Fruit fly (Drosophila melanogaster) whole organism, embryonic: Measurements from ENCODE around the gene Usp30.
A peak's percentile ranks its signal among the peaks of the same experiment; 100 is the strongest.

ENCODE experiments used
- CG12391 ChIP-seq: fragments of 200-800 bp; sonication (Bioruptor generic); optimal IDR thresholded peaks from 3 replicates; lab custom pipeline; 2018; ENCODE audit warnings: missing biosample characterization, mild to moderate bottlenecking, missing genetic modification characterization, moderate library complexity
- CG12659 ChIP-seq: fragments of 200-800 bp; sonication (Bioruptor generic); optimal IDR thresholded peaks from 3 replicates; lab custom pipeline; 2017; ENCODE audit warnings: mild to moderate bottlenecking, missing biosample characterization, missing genetic modification reagents, missing genetic modification characterization
- CG14441 ChIP-seq: fragments of 200-800 bp; sonication (Bioruptor generic); IDR thresholded peaks from 2 replicates; pipeline ENCODE4 v1.3.6; 2022; ENCODE audit warnings: missing biosample characterization, missing genetic modification characterization
- CG17912 ChIP-seq: fragments of 200-800 bp; sonication (Bioruptor generic); optimal IDR thresholded peaks from 2 replicates; lab custom pipeline; 2018; ENCODE audit warnings: missing biosample characterization, mild to moderate bottlenecking, missing genetic modification characterization
- CG18599 ChIP-seq: fragments of 200-800 bp; sonication (Bioruptor generic); optimal IDR thresholded peaks from 3 replicates; lab custom pipeline; 2017; ENCODE audit warnings: missing biosample characterization, missing genetic modification characterization, mild to moderate bottlenecking, moderate library complexity, missing genetic modification reagents
- CG18619 ChIP-seq: fragments of 200-800 bp; sonication (Bioruptor generic); optimal IDR thresholded peaks from 3 replicates; lab custom pipeline; 2017; ENCODE audit warnings: missing biosample characterization, mild to moderate bottlenecking, missing genetic modification characterization
- CG18764 ChIP-seq: fragments of 200-800 bp; sonication (Bioruptor generic); optimal IDR thresholded peaks from 3 replicates; lab custom pipeline; 2016; ENCODE audit warnings: missing biosample characterization, missing genetic modification characterization
- CG3065 ChIP-seq: fragments of 200-800 bp; sonication (Bioruptor generic); optimal IDR thresholded peaks from 2 replicates; lab custom pipeline; 2016; ENCODE audit warnings: missing biosample characterization, missing genetic modification characterization
- CG3726 ChIP-seq: fragments of 200-800 bp; sonication (Bioruptor generic); IDR thresholded peaks from 3 replicates; pipeline ENCODE4, ENCODE4 v1.3.6; 2022; ENCODE audit warnings: missing biosample characterization, missing genetic modification characterization
- CG7786 ChIP-seq: fragments of 200-800 bp; sonication (Bioruptor generic); optimal IDR thresholded peaks from 2 replicates; lab custom pipeline; 2016; ENCODE audit warnings: missing biosample characterization, missing genetic modification characterization
- CG8290 ChIP-seq, 3 experiments: fragments of 200-800 bp; sonication (Bioruptor generic); optimal IDR thresholded peaks; 2 replicates each; lab custom pipeline; 2016 to 2019; ENCODE audit warnings: missing biosample characterization in 3 of 3, missing genetic modification characterization in 3 of 3, mild to moderate bottlenecking in 2 of 3, moderate library complexity in 1 of 3
- CG9817 ChIP-seq: fragments of 200-800 bp; sonication (Bioruptor generic); optimal IDR thresholded peaks from 2 replicates; lab custom pipeline; 2018; ENCODE audit warnings: missing biosample characterization, mild to moderate bottlenecking, missing genetic modification characterization, moderate library complexity
- Deaf1 ChIP-seq: fragments of 200-800 bp; optimal IDR thresholded peaks from 3 replicates; lab custom pipeline; 2019; ENCODE audit warnings: missing biosample characterization, mild to moderate bottlenecking, missing genetic modification characterization, moderate library complexity
- Drgx ChIP-seq: fragments of 200-800 bp; sonication (Bioruptor generic); IDR thresholded peaks from 2 replicates; pipeline ENCODE4 v1.3.6; 2022; ENCODE audit warnings: missing biosample characterization, missing genetic modification characterization
- Gsc ChIP-seq: fragments of 200-800 bp; sonication (Bioruptor generic); IDR thresholded peaks from 2 replicates; pipeline ENCODE4 v1.3.6; 2022; ENCODE audit warnings: missing biosample characterization, missing genetic modification characterization
- Gug ChIP-seq: fragments of 200-800 bp; sonication (Bioruptor generic); IDR thresholded peaks from 4 replicates; pipeline ENCODE4 v1.3.6; 2022; ENCODE audit warnings: missing biosample characterization, missing genetic modification characterization
- Med ChIP-seq: fragments of 200-800 bp; sonication (Bioruptor generic); peaks from one replicate; lab custom pipeline; 2016; ENCODE audit warnings: missing biosample characterization, missing genetic modification characterization, mild to moderate bottlenecking, inconsistent platforms, moderate library complexity
- Nf-YC ChIP-seq: fragments of 200-800 bp; optimal IDR thresholded peaks from 3 replicates; lab custom pipeline; 2019; ENCODE audit warnings: missing biosample characterization, mild to moderate bottlenecking, missing genetic modification characterization, moderate library complexity
- Oli ChIP-seq: fragments of 200-800 bp; sonication (Bioruptor generic); optimal IDR thresholded peaks from 2 replicates; lab custom pipeline; 2018; ENCODE audit warnings: missing biosample characterization, mild to moderate bottlenecking, missing genetic modification characterization, moderate library complexity
- PHDP ChIP-seq: fragments of 200-800 bp; sonication (Bioruptor generic); optimal IDR thresholded peaks from 3 replicates; lab custom pipeline; 2018; ENCODE audit warnings: missing biosample characterization, mild to moderate bottlenecking, missing genetic modification characterization, moderate library complexity
- Scr ChIP-seq: fragments of 200-800 bp; sonication (Bioruptor generic); IDR thresholded peaks from 2 replicates; pipeline ENCODE4 v1.3.6; 2022; ENCODE audit warnings: missing biosample characterization, missing genetic modification characterization; ENCODE audit not compliant: partially characterized antibody
- Sry-β ChIP-seq: fragments of 200-800 bp; sonication (Bioruptor generic); optimal IDR thresholded peaks from 2 replicates; lab custom pipeline; 2018; ENCODE audit warnings: missing biosample characterization, mild to moderate bottlenecking, missing genetic modification characterization, moderate library complexity
- Trl ChIP-seq, 3 experiments: fragments of >200 bp in 2 of 3; fragments of 200-800 bp in 1 of 3; sonication (Bioruptor generic) in 1 of 3; optimal IDR thresholded peaks; 2 replicates in 1 of 3; 3 replicates in 2 of 3; lab custom pipeline; 2016 to 2017; ENCODE audit warnings: missing biosample characterization in 1 of 3, missing genetic modification characterization in 1 of 3
- Xrp1 ChIP-seq: fragments of 200-800 bp; sonication (Bioruptor generic); IDR thresholded peaks from 2 replicates; pipeline ENCODE4 v1.3.6; 2022; ENCODE audit warnings: missing biosample characterization, missing genetic modification characterization
- abd-A ChIP-seq: fragments of 200-800 bp; sonication (Bioruptor generic); optimal IDR thresholded peaks from 3 replicates; lab custom pipeline; 2019; ENCODE audit warnings: missing biosample characterization, mild to moderate bottlenecking, missing genetic modification characterization, moderate library complexity
- ara ChIP-seq: fragments of 200-800 bp; sonication (Bioruptor generic); IDR thresholded peaks from 2 replicates; pipeline ENCODE4 v1.3.6; 2022; ENCODE audit warnings: missing biosample characterization, missing genetic modification characterization
- corto ChIP-seq: fragments of 200-800 bp; sonication (Bioruptor generic); optimal IDR thresholded peaks from 2 replicates; lab custom pipeline; 2016; ENCODE audit warnings: missing biosample characterization, mild to moderate bottlenecking, missing genetic modification characterization, moderate library complexity
- dati ChIP-seq: fragments of 200-800 bp; sonication (Bioruptor generic); IDR thresholded peaks from 2 replicates; pipeline ENCODE4 v1.3.6; 2022; ENCODE audit warnings: missing biosample characterization, missing genetic modification characterization
- eve ChIP-seq, 2 experiments: fragments of >200 bp; optimal IDR thresholded peaks; 2 replicates each; lab custom pipeline; 2017; ENCODE audit warnings: missing biosample characterization in 2 of 2, missing genetic modification characterization in 2 of 2
- grn ChIP-seq: fragments of 200-800 bp; sonication (Bioruptor generic); optimal IDR thresholded peaks from 3 replicates; lab custom pipeline; 2017; ENCODE audit warnings: missing biosample characterization, missing genetic modification characterization
- ind ChIP-seq: fragments of 200-800 bp; sonication (Bioruptor generic); optimal IDR thresholded peaks from 3 replicates; lab custom pipeline; 2016; ENCODE audit warnings: missing biosample characterization, missing genetic modification characterization
- jumu ChIP-seq: fragments of 200-800 bp; sonication (Bioruptor generic); optimal IDR thresholded peaks from 3 replicates; lab custom pipeline; 2016; ENCODE audit warnings: missing biosample characterization, missing genetic modification characterization
- ken ChIP-seq: fragments of 200-800 bp; sonication (Bioruptor generic); IDR thresholded peaks from 3 replicates; pipeline ENCODE4 v1.3.6; 2022; ENCODE audit warnings: missing biosample characterization, missing genetic modification characterization
- lbe ChIP-seq: fragments of 200-800 bp; sonication (Bioruptor generic); optimal IDR thresholded peaks from 2 replicates; lab custom pipeline; 2016; ENCODE audit warnings: missing biosample characterization, mild to moderate bottlenecking, missing genetic modification characterization
- nmo ChIP-seq: fragments of 200-800 bp; sonication (Bioruptor generic); optimal IDR thresholded peaks from 2 replicates; lab custom pipeline; 2018; ENCODE audit warnings: missing biosample characterization, mild to moderate bottlenecking, missing genetic modification characterization, moderate library complexity
- phol ChIP-seq: fragments of 200-800 bp; sonication (Bioruptor generic); optimal IDR thresholded peaks from 3 replicates; lab custom pipeline; 2018; ENCODE audit warnings: missing biosample characterization, mild to moderate bottlenecking, missing genetic modification characterization, moderate library complexity
- rib ChIP-seq: fragments of 200-800 bp; sonication (Bioruptor generic); IDR thresholded peaks from 2 replicates; pipeline ENCODE4 v1.3.6; 2022; ENCODE audit warnings: missing biosample characterization, missing genetic modification characterization
- row ChIP-seq: fragments of 200-800 bp; sonication (Bioruptor generic); IDR thresholded peaks from 3 replicates; pipeline ENCODE4 v1.3.6; 2022; ENCODE audit warnings: missing biosample characterization, missing genetic modification characterization
- sisA ChIP-seq: fragments of 200-800 bp; sonication (Bioruptor generic); IDR thresholded peaks from 2 replicates; pipeline ENCODE4 v1.3.6; 2022; ENCODE audit warnings: missing biosample characterization, missing genetic modification characterization
- sna ChIP-seq: fragments of 200-800 bp; sonication (Bioruptor generic); IDR thresholded peaks from 2 replicates; pipeline ENCODE4 v1.3.6; 2022; ENCODE audit warnings: missing biosample characterization, missing genetic modification characterization; ENCODE audit not compliant: partially characterized antibody
- so ChIP-seq: fragments of 200-800 bp; sonication (Bioruptor generic); IDR thresholded peaks from 3 replicates; pipeline ENCODE4 v1.3.6; 2022; ENCODE audit warnings: missing biosample characterization, missing genetic modification characterization
- tin ChIP-seq: fragments of 200-800 bp; sonication (Bioruptor generic); optimal IDR thresholded peaks from 3 replicates; lab custom pipeline; 2016; ENCODE audit warnings: missing biosample characterization, missing genetic modification characterization
- unc-4 ChIP-seq: fragments of 200-800 bp; sonication (Bioruptor generic); IDR thresholded peaks from 2 replicates; pipeline ENCODE4 v1.3.6; 2022; ENCODE audit warnings: missing biosample characterization, missing genetic modification characterization; ENCODE audit not compliant: partially characterized antibody

The Usp30 gene

DNA sequence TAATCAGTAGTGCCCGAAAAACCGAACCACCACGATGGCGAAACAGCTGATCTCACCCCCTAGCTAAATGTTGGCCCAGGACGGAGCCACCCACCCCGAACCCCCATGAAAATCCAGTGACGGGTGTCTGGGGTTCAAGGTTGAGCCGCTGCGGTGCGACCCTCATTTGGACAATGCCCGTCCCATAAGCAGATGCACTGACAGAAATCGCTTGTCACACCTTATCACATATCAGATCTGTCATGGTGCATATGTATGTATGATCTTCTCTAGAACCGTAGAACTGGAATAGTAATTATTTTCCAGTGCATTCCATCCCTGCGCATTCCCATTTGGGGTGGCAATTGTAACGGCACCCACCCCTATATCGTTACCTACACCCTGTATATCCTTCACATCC is 9.3 kb upstream of the Usp30 start (continued):
- TF ChIP-seq so (GFP tag; lab: Robert Waterston, UW), result peak; percentile 44; the same call in 1 of the 3 replicates
- TF ChIP-seq ken (GFP tag; lab: Robert Waterston, UW), result 0 out of 3 replicates have a peak, but pooled peaks have one; percentile 48

DNA sequence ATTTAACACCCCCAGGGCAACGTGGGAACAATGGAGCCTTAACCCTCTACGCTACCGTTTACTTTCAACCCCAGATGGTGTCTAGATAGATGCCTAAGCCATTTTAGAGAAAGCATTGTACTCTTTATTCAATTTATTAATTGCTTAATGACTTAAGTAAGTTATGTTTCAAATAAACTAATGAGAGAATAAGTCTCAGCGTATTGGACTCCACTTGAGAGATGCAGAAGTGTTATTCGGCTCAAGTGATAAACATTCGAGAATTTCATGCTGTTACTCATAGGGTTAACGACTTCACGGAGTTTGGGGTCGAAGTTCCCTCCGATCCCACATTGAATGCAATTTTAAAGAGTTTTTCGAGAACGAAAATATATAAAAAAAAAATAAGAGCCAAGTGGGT is 8.7 kb upstream of the Usp30 start:
- TF ChIP-seq Sry-β (GFP tag; lab: Kevin White, UChicago), result no peak
- TF ChIP-seq Drgx (GFP tag; lab: Robert Waterston, UW), result 0 out of 2 replicates have a peak, but pooled peaks have one; percentile 10
- peak in 1 of 2 experiments; percentile 7 for TF ChIP-seq eve (GFP tag; optimal IDR thresholded peaks at IDR 0.05; lab: Kevin White, UChicago)
- no peak for TF ChIP-seq Scr (GFP tag; lab: Robert Waterston, UW)

DNA sequence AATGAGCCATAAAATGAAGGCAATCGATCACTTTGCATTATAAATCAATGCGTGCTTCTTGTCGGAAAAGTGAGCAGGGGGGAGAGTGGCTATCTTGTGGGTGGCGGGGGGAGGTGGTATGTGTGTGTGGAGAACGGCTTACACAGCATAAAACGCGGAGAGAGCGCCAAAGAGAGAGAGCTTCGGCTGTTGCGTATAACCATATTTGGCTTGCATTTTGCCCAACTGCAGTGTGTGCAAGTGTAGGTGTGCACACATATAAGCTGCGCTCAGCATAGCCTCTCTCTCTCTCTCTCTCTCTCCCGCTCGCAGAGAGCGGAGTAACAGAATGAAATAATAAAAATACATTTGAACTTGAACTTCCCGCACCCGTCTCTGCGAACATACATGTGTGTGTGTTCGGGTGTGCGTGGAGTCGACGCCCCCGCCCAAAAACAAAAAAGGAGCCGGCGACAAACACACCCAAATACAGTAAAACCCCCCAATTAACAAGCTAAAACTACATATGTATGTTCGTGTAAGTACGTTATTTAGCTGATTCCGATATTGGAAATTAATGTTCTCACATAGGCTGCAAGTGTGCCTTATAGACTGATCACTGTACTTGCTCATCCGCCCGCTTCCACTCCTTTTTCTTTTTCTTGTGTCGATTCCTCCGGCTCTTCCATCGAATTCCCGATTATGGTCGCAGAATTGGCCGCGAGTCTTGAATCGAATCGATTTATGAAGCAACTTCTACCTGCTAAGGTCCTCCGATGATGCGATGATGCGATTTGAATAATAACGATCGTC is 7.4 kb upstream of the Usp30 start:
- TF ChIP-seq Nf-YC (tag; lab: Kevin White, UChicago) (no peak), CG18764 (no peak), Med (GFP tag; lab: Kevin White, UChicago) (peak; percentile 85), CG18619 (peak; percentile 8), row (GFP tag; lab: Robert Waterston, UW) (peak; percentile 62; the same call in 2 of the 3 replicates), jumu (GFP tag; lab: Kevin White, UChicago) (peak; percentile 4), CG17912 (GFP tag; lab: Kevin White, UChicago) (no peak), CG12659 (GFP tag; lab: Kevin White, UChicago) (peak; percentile 4), CG9817 (tag; lab: Kevin White, UChicago) (no peak), phol (tag; lab: Kevin White, UChicago) (peak; percentile 8), Trl (optimal IDR thresholded peaks at IDR 0.05; lab: Kevin White, UChicago) (peak; percentile 76 to 92), Trl (GFP tag; optimal IDR thresholded peaks at IDR 0.05; lab: Kevin White, UChicago) (no peak), unc-4 (GFP tag; lab: Robert Waterston, UW) (no peak), dati (GFP tag; lab: Robert Waterston, UW) (peak; percentile 14; the same call in 1 of the 2 replicates), rib (peak; percentile 63; the same call in 1 of the 2 replicates), CG14441 (0 out of 2 replicates have a peak, but pooled peaks have one; percentile 28), Oli (tag; lab: Kevin White, UChicago) (peak; percentile 10), CG7786 (GFP tag; lab: Kevin White, UChicago) (peak; percentile 34), ind (GFP tag; lab: Kevin White, UChicago) (peak; percentile 7), CG18599 (GFP tag; lab: Kevin White, UChicago) (peak; percentile 21), ara (GFP tag; lab: Robert Waterston, UW) (peak; percentile 60), lbe (GFP tag; lab: Kevin White, UChicago) (peak; percentile 49), tin (GFP tag; lab: Kevin White, UChicago) (peak; percentile 29), Gsc (no peak), CG3065 (GFP tag; lab: Kevin White, UChicago) (no peak), corto (GFP tag; lab: Kevin White, UChicago) (peak; percentile 65), abd-A (tag; lab: Kevin White, UChicago) (peak; percentile 32), nmo (GFP tag; lab: Kevin White, UChicago) (peak; percentile 17), CG8290 (GFP tag; optimal IDR thresholded peaks at IDR 0.05; lab: Kevin White, UChicago) (peak; percentile 13), CG8290 (tag; optimal IDR thresholded peaks at IDR 0.05; lab: Kevin White, UChicago) (peak in 1 of 2 experiments; percentile 16), Xrp1 (GFP tag; lab: Robert Waterston, UW) (peak; percentile 62; the same call in 1 of the 2 replicates), sna (GFP tag; lab: Robert Waterston, UW) (0 out of 2 replicates have a peak, but pooled peaks have one; percentile 19), Gug (GFP tag; lab: Robert Waterston, UW) (0 out of 4 replicates have a peak, but pooled peaks have one; percentile 23), PHDP (tag; lab: Kevin White, UChicago) (no peak), grn (GFP tag; lab: Kevin White, UChicago) (no peak), CG3726 (GFP tag; lab: Robert Waterston, UW) (0 out of 3 replicates have a peak, but pooled peaks have one; percentile 63), Deaf1 (tag; lab: Kevin White, UChicago) (no peak), CG12391 (tag; lab: Kevin White, UChicago) (peak; percentile 29), sisA (GFP tag; lab: Robert Waterston, UW) (peak; percentile 27; the same call in 1 of the 2 replicates)
